Worm (Caenorhabditis elegans): ENCODE data around the gene twk-9.

twk-9 gene

ce11 chrIV:9706704-9707197, 13.8 kb downstream of the twk-9 start, which contains the start of the genes dcaf-1 and dph-3 (continued):
- peak; percentile 78 for TF ChIP-seq nfya-1 (tag; optimal IDR thresholded peaks at IDR 0.05; ENCODE audit: insufficient read depth)

DNA sequence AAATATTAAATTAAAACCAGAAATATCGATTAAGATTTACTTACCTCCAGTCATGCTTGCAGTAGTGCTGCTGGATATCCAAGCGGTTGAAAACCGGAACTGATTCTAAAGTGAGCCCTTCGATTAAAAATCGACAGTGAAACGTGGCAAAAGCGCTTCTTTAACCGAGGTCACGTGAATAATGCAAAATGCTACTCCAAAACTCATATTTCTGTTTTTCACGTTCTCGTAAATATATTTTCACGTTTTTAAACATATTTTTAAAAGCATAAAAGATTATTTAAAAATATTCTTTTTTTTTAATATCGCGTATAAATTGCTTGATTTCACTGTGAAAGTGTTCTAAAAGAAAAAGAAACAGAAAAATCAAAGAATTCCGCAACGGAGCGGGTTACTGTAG, 16.2 kb downstream of the twk-9 start, which contains the start of gene ant-1.3:
ant-1.3 (minus strand) TSS at position 101 of the 400 bp plus-strand sequence.
- no peak for TF ChIP-seq elt-3 (tag; optimal IDR thresholded peaks at IDR 0.05)
- no peak for TF ChIP-seq nhr-237 (tag; optimal IDR thresholded peaks at IDR 0.05)
- TF ChIP-seq egl-27 (tag; optimal IDR thresholded peaks at IDR 0.05), result no peak
- no peak for TF ChIP-seq fkh-10 (GFP tag; optimal IDR thresholded peaks at IDR 0.05)
- no peak for TF ChIP-seq nhr-25 (tag; optimal IDR thresholded peaks at IDR 0.05)
- no peak for TF ChIP-seq R02D3.7 (tag; optimal IDR thresholded peaks at IDR 0.05)
- TF ChIP-seq daf-12 (tag; optimal IDR thresholded peaks at IDR 0.05), result no peak
- TF ChIP-seq ama-1 (optimal IDR thresholded peaks at IDR 0.05), result no peak
- TF ChIP-seq nhr-11 (tag; optimal IDR thresholded peaks at IDR 0.05), result no peak
- no peak for TF ChIP-seq ZK546.5 (tag; optimal IDR thresholded peaks at IDR 0.05)
- no peak for TF ChIP-seq ceh-28 (tag; optimal IDR thresholded peaks at IDR 0.05)
- TF ChIP-seq skn-1 (tag; optimal IDR thresholded peaks at IDR 0.05), result no peak
- no peak for TF ChIP-seq aly-2 (tag; optimal IDR thresholded peaks at IDR 0.05)

- TF ChIP-seq elt-1 (tag; optimal IDR thresholded peaks at IDR 0.05) (no peak), R02D3.7 (tag; optimal IDR thresholded peaks at IDR 0.05) (no peak), fkh-10 (GFP tag; optimal IDR thresholded peaks at IDR 0.05) (no peak), unc-62 (GFP tag; optimal IDR thresholded peaks at IDR 0.05) (no peak), mdl-1 (tag; optimal IDR thresholded peaks at IDR 0.05) (no peak), jun-1 (tag; optimal IDR thresholded peaks at IDR 0.05) (no peak), skn-1 (tag; optimal IDR thresholded peaks at IDR 0.05) (no peak), pha-4 (tag; optimal IDR thresholded peaks at IDR 0.05) (no peak), egl-27 (tag; optimal IDR thresholded peaks at IDR 0.05) (no peak), unc-39 (tag; optimal IDR thresholded peaks at IDR 0.05) (no peak)
Observed at ce11 chrIV:9709887-9710286, 16.9 kb downstream of the twk-9 start, which contains the start of gene nhr-38. Gene nhr-38 (plus strand): TSS chrIV:9710187.

DNA sequence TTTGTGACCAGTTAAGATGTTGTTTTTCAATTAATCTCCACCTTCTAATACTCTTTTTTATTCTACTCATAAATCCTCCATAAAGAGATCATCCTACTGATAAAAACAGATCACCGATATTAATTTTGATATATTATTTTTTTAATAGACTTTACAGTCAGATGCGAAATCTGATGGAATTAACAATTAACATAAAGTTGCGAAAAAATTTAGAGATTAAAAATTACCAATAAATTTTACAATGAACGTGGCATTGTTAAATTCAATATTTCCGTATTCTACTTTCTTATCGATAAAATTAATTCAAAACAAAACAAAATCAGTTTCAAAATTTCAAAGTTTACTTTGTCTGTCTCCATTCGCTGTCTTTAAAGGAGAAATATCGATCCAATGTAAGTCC, 19.8 kb downstream of the twk-9 start, which contains the start of gene K01H12.4:
K01H12.4 (plus strand) TSS at position 301 of the 400 bp plus-strand sequence.
- TF ChIP-seq unc-62 (GFP tag; optimal IDR thresholded peaks at IDR 0.05) (no peak), nhr-11 (tag; optimal IDR thresholded peaks at IDR 0.05) (no peak), nhr-43 (tag; optimal IDR thresholded peaks at IDR 0.05; ENCODE audit: poor library complexity, severe bottlenecking) (no peak), tbx-2 (tag; optimal IDR thresholded peaks at IDR 0.05) (no peak), ceh-28 (tag; optimal IDR thresholded peaks at IDR 0.05) (no peak), elt-1 (tag; optimal IDR thresholded peaks at IDR 0.05) (no peak), fkh-10 (GFP tag; optimal IDR thresholded peaks at IDR 0.05) (no peak), ZK546.5 (tag; optimal IDR thresholded peaks at IDR 0.05) (no peak), snpc-4 (tag; optimal IDR thresholded peaks at IDR 0.05) (no peak), mdl-1 (tag; optimal IDR thresholded peaks at IDR 0.05) (no peak), pha-4 (tag; optimal IDR thresholded peaks at IDR 0.05) (no peak), hmg-11 (tag; optimal IDR thresholded peaks at IDR 0.05) (no peak), lin-15B (tag; optimal IDR thresholded peaks at IDR 0.05) (no peak)

ce11 chrIV:9714264-9714663, 21.3 kb downstream of the twk-9 start:
- TF ChIP-seq hmg-11 (tag; optimal IDR thresholded peaks at IDR 0.05), result no peak
- TF ChIP-seq daf-12 (tag; optimal IDR thresholded peaks at IDR 0.05), result no peak
- TF ChIP-seq fkh-10 (GFP tag; optimal IDR thresholded peaks at IDR 0.05), result no peak
- no peak for TF ChIP-seq nhr-11 (tag; optimal IDR thresholded peaks at IDR 0.05)
- no peak for TF ChIP-seq lsy-12 (tag; optimal IDR thresholded peaks at IDR 0.05)
- TF ChIP-seq aly-2 (tag; optimal IDR thresholded peaks at IDR 0.05), result no peak
- TF ChIP-seq nhr-28 (tag; optimal IDR thresholded peaks at IDR 0.05), result no peak
- TF ChIP-seq eor-1 (tag; optimal IDR thresholded peaks at IDR 0.05), result no peak
- no peak for TF ChIP-seq snpc-4 (tag; optimal IDR thresholded peaks at IDR 0.05)
- TF ChIP-seq pqm-1 (tag; optimal IDR thresholded peaks at IDR 0.05), result no peak
- TF ChIP-seq skn-1 (tag; optimal IDR thresholded peaks at IDR 0.05), result no peak
- no peak for TF ChIP-seq mdl-1 (tag; optimal IDR thresholded peaks at IDR 0.05)
- TF ChIP-seq egl-27 (tag; optimal IDR thresholded peaks at IDR 0.05), result no peak
- no peak for TF ChIP-seq ztf-11 (tag; optimal IDR thresholded peaks at IDR 0.05)
- TF ChIP-seq nhr-23 (tag; optimal IDR thresholded peaks at IDR 0.05), result no peak
- TF ChIP-seq tbx-2 (tag; optimal IDR thresholded peaks at IDR 0.05), result no peak

DNA sequence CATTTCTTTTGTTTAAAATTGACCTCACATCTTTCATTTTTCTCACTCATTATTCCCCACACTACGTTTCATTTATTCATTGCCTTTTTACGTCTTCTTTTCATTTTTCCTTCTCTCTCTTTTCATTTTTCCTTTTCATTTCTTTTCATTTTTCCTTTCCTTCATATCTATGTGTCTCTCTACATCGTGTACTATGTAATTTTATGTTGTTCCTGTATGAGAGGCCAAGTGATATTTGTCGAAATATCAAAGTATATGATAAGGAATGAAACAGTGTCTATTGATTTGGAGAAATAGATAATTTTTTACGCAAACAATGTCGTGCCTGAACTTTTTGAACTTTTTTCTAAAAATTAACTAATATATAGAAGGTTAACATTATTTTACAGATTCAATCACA, 23.5 kb downstream of the twk-9 start:
- TF ChIP-seq nhr-77 (tag; optimal IDR thresholded peaks at IDR 0.05), result no peak
- TF ChIP-seq pqm-1 (tag; optimal IDR thresholded peaks at IDR 0.05), result peak; percentile 72
- peak; percentile 76 for TF ChIP-seq elt-2 (tag; optimal IDR thresholded peaks at IDR 0.05)
- peak; percentile 36 for TF ChIP-seq nhr-25 (tag; optimal IDR thresholded peaks at IDR 0.05)
- TF ChIP-seq nhr-23 (tag; optimal IDR thresholded peaks at IDR 0.05), result peak; percentile 49
- no peak for TF ChIP-seq unc-62 (GFP tag; optimal IDR thresholded peaks at IDR 0.05)
- TF ChIP-seq nhr-76 (tag; optimal IDR thresholded peaks at IDR 0.05), result no peak
- TF ChIP-seq ceh-28 (tag; optimal IDR thresholded peaks at IDR 0.05), result peak; percentile 59
- peak; percentile 59 for TF ChIP-seq pha-4 (tag; optimal IDR thresholded peaks at IDR 0.05)
- no peak for TF ChIP-seq ceh-16 (tag; optimal IDR thresholded peaks at IDR 0.05)
- peak; percentile 23 for TF ChIP-seq snpc-4 (tag; optimal IDR thresholded peaks at IDR 0.05)
- no peak for TF ChIP-seq R02D3.7 (tag; optimal IDR thresholded peaks at IDR 0.05)
- TF ChIP-seq fos-1 (tag; optimal IDR thresholded peaks at IDR 0.05), result no peak
- peak; percentile 97 for TF ChIP-seq skn-1 (tag; optimal IDR thresholded peaks at IDR 0.05)
